ENCODE assay signal across 5 worm cellular contexts in genomic region chrII:5423832-5424231, ce11.
A peak's percentile ranks its signal among the peaks of the same experiment; 100 is the strongest.
TF ChIP-seq lines count a peak whose summit lies in the region.

Gene F07F6.7, minus strand, starts transcription at chrII:5423858.

TF ChIP-seq in whole organism, L1 larva, 84 proteins besides CTCF, POLR2A, EP300 and RAD21:
- TF ChIP-seq lsy-2 (tag; optimal IDR thresholded peaks at IDR 0.05; lab: Kevin White, UChicago) (peak; percentile 8 to 20), nhr-71 (tag; optimal IDR thresholded peaks at IDR 0.05; lab: Kevin White, UChicago) (peak; percentile 32), C34B4.2 (tag; optimal IDR thresholded peaks at IDR 0.05; lab: Kevin White, UChicago) (no peak), snu-23 (GFP tag; optimal IDR thresholded peaks at IDR 0.05; lab: Kevin White, UChicago) (peak; percentile 6), nhr-85 (tag; lab: Kevin White, UChicago) (peak; percentile 51)

TF ChIP-seq in whole organism, L2 larva, 48 proteins besides CTCF, POLR2A, EP300 and RAD21:
- TF ChIP-seq nhr-10 (tag; optimal IDR thresholded peaks at IDR 0.05; lab: Kevin White, UChicago) (no peak), ztf-4 (tag; optimal IDR thresholded peaks at IDR 0.05; lab: Kevin White, UChicago) (peak; percentile 12), lin-39 (tag; optimal IDR thresholded peaks at IDR 0.05; lab: Kevin White, UChicago) (no peak), nhr-25 (tag; optimal IDR thresholded peaks at IDR 0.05; lab: Kevin White, UChicago) (peak; percentile 13), elt-3 (tag; optimal IDR thresholded peaks at IDR 0.05; lab: Kevin White, UChicago) (no peak), nhr-237 (tag; optimal IDR thresholded peaks at IDR 0.05; lab: Kevin White, UChicago) (no peak), C34F6.9 (tag; optimal IDR thresholded peaks at IDR 0.05; lab: Kevin White, UChicago) (no peak), mdl-1 (tag; optimal IDR thresholded peaks at IDR 0.05; lab: Kevin White, UChicago) (no peak), ZK546.5 (tag; optimal IDR thresholded peaks at IDR 0.05; lab: Kevin White, UChicago) (no peak), lsy-2 (tag; optimal IDR thresholded peaks at IDR 0.05; lab: Kevin White, UChicago) (peak in 1 of 2 experiments; percentile 33), sem-4 (tag; optimal IDR thresholded peaks at IDR 0.05; lab: Kevin White, UChicago) (peak; percentile 7), nhr-21 (tag; optimal IDR thresholded peaks at IDR 0.05; lab: Kevin White, UChicago) (no peak)

TF ChIP-seq in whole organism, L3 larva, 47 proteins besides CTCF, POLR2A, EP300 and RAD21:
- TF ChIP-seq elt-3 (tag; optimal IDR thresholded peaks at IDR 0.05; lab: Kevin White, UChicago) (no peak), nhr-43 (tag; optimal IDR thresholded peaks at IDR 0.05; lab: Kevin White, UChicago; ENCODE audit: poor library complexity, severe bottlenecking) (no peak), fkh-10 (GFP tag; optimal IDR thresholded peaks at IDR 0.05; lab: Kevin White, UChicago) (no peak), elt-1 (tag; optimal IDR thresholded peaks at IDR 0.05; lab: Kevin White, UChicago) (no peak), ZK546.5 (tag; optimal IDR thresholded peaks at IDR 0.05; lab: Kevin White, UChicago) (no peak), fkh-2 (tag; optimal IDR thresholded peaks at IDR 0.05; lab: Kevin White, UChicago) (no peak), elt-2 (tag; optimal IDR thresholded peaks at IDR 0.05; lab: Kevin White, UChicago) (peak; percentile 6), unc-39 (tag; optimal IDR thresholded peaks at IDR 0.05; lab: Kevin White, UChicago) (no peak), egl-5 (tag; optimal IDR thresholded peaks at IDR 0.05; lab: Kevin White, UChicago) (no peak)

TF ChIP-seq in whole organism, L4 larva, 104 proteins besides CTCF, POLR2A, EP300 and RAD21:
- TF ChIP-seq hlh-30 (tag; optimal IDR thresholded peaks at IDR 0.05; lab: Kevin White, UChicago; ENCODE audit: insufficient read depth), result no peak
- peak; percentile 13 for TF ChIP-seq nhr-25 (tag; optimal IDR thresholded peaks at IDR 0.05; lab: Kevin White, UChicago; ENCODE audit: borderline replicate concordance, insufficient read depth)
- TF ChIP-seq nhr-48 (tag; optimal IDR thresholded peaks at IDR 0.05; lab: Kevin White, UChicago), result no peak
- TF ChIP-seq lin-29 (GFP tag; IDR thresholded peaks at IDR 0.05; lab: Robert Waterston, UW), result no peak
- TF ChIP-seq saeg-2 (GFP tag; IDR thresholded peaks at IDR 0.05; lab: Robert Waterston, UW), result no peak
- peak; percentile 27; the same call in 1 of the 2 replicates for TF ChIP-seq lin-38 (GFP tag; IDR thresholded peaks at IDR 0.05; lab: Robert Waterston, UW)
- no peak for TF ChIP-seq ZK337.2 (GFP tag; IDR thresholded peaks at IDR 0.05; lab: Robert Waterston, UW)
- no peak for TF ChIP-seq attf-4 (tag; optimal IDR thresholded peaks at IDR 0.05; lab: Kevin White, UChicago)
- TF ChIP-seq unc-62 (GFP tag; optimal IDR thresholded peaks at IDR 0.05 in 1 of 2; lab: Kevin White, UChicago), result peak in 1 of 2 experiments; percentile 18
- TF ChIP-seq unc-62 (tag; optimal IDR thresholded peaks at IDR 0.05; lab: Kevin White, UChicago), result no peak
- TF ChIP-seq ama-1 (optimal IDR thresholded peaks at IDR 0.05; lab: Kevin White, UChicago), result no peak
- TF ChIP-seq dve-1 (tag; optimal IDR thresholded peaks at IDR 0.05; lab: Kevin White, UChicago; ENCODE audit: insufficient read depth), result peak; percentile 14
- TF ChIP-seq T20F7.1 (GFP tag; optimal IDR thresholded peaks at IDR 0.05; lab: Kevin White, UChicago), result peak; percentile 30
- TF ChIP-seq daf-19 (GFP tag; conservative IDR thresholded peaks at IDR 0.05; lab: Robert Waterston, UW), result no peak
- no peak for TF ChIP-seq zag-1 (tag; optimal IDR thresholded peaks at IDR 0.05; lab: Kevin White, UChicago)
- TF ChIP-seq ceh-62 (tag; optimal IDR thresholded peaks at IDR 0.05; lab: Kevin White, UChicago), result no peak
- peak in 1 of 2 experiments; percentile 50 for TF ChIP-seq lsy-2 (tag; optimal IDR thresholded peaks at IDR 0.05; lab: Kevin White, UChicago)

TF ChIP-seq in whole organism, young adult, 124 proteins besides CTCF, POLR2A, EP300 and RAD21:
- TF ChIP-seq ceh-91 (GFP tag; IDR thresholded peaks at IDR 0.05; lab: Robert Waterston, UW) (no peak), snpc-4 (GFP tag; optimal IDR thresholded peaks at IDR 0.05; lab: Kevin White, UChicago) (no peak), snpc-4 (tag; optimal IDR thresholded peaks at IDR 0.05; lab: Kevin White, UChicago) (peak in 1 of 4 experiments; percentile 14), madf-6 (GFP tag; IDR thresholded peaks at IDR 0.05; lab: Robert Waterston, UW) (peak; percentile 85), lin-54 (GFP tag; optimal IDR thresholded peaks at IDR 0.05; lab: Kevin White, UChicago) (peak; percentile 24), him-1 (tag; optimal IDR thresholded peaks at IDR 0.05; lab: Kevin White, UChicago) (peak; percentile 15), madf-8 (GFP tag; conservative IDR thresholded peaks at IDR 0.05; lab: Robert Waterston, UW) (peak; percentile 49), F33H1.4 (GFP tag; IDR thresholded peaks at IDR 0.05; lab: Robert Waterston, UW) (peak; percentile 76), lsl-1 (GFP tag; optimal IDR thresholded peaks at IDR 0.05; lab: Kevin White, UChicago) (peak; percentile 93), Y79H2A.3 (GFP tag; conservative IDR thresholded peaks at IDR 0.05; lab: Robert Waterston, UW) (no peak), mcd-1 (GFP tag; IDR thresholded peaks at IDR 0.05; lab: Robert Waterston, UW) (peak; percentile 20; the same call in 1 of the 2 replicates), F22D6.2 (tag; optimal IDR thresholded peaks at IDR 0.05; lab: Kevin White, UChicago) (no peak), xnd-1 (tag; optimal IDR thresholded peaks at IDR 0.05; lab: Kevin White, UChicago) (peak; percentile 67)
TF ChIP-seq in whole organism, young adult: peak in this region for 9.
